Fruit fly (Drosophila melanogaster) whole organism, adult: ENCODE measurements around the gene CG31861.

Source experiments
- CG11617 ChIP-seq: fragments of 200-800 bp; sonication (Bioruptor generic); optimal IDR thresholded peaks from 2 replicates; lab custom pipeline; 2017; ENCODE audit warnings: mild to moderate bottlenecking, missing biosample characterization, missing genetic modification reagents, missing genetic modification characterization
- CG14711 ChIP-seq: fragments of 200-800 bp; sonication (Bioruptor generic); optimal IDR thresholded peaks from 2 replicates; lab custom pipeline; 2018; ENCODE audit warnings: missing biosample characterization, mild to moderate bottlenecking, missing genetic modification characterization, moderate library complexity
- CG1620 ChIP-seq: fragments of 200-800 bp; sonication (Bioruptor generic); optimal IDR thresholded peaks from 2 replicates; lab custom pipeline; 2016; ENCODE audit warnings: missing biosample characterization, missing genetic modification characterization
- CG33017 ChIP-seq: fragments of 200-800 bp; sonication (Bioruptor generic); optimal IDR thresholded peaks from 2 replicates; lab custom pipeline; 2018; ENCODE audit warnings: missing biosample characterization, mild to moderate bottlenecking, missing genetic modification characterization, moderate library complexity
- CG5204 ChIP-seq: fragments of 200-800 bp; sonication (Bioruptor generic); optimal IDR thresholded peaks from 2 replicates; lab custom pipeline; 2016; ENCODE audit warnings: missing biosample characterization, missing genetic modification characterization
- CG7045 ChIP-seq: fragments of 200-800 bp; sonication (Bioruptor generic); optimal IDR thresholded peaks from 2 replicates; lab custom pipeline; 2017; ENCODE audit warnings: missing biosample characterization, mild to moderate bottlenecking, missing genetic modification characterization
- CG7101 ChIP-seq: fragments of 200-800 bp; sonication (Bioruptor generic); optimal IDR thresholded peaks from 2 replicates; lab custom pipeline; 2018; ENCODE audit warnings: missing biosample characterization, mild to moderate bottlenecking, missing genetic modification characterization, moderate library complexity
- Clk ChIP-seq: fragments of 200-800 bp; sonication (Bioruptor generic); optimal IDR thresholded peaks from 2 replicates; lab custom pipeline; 2017; ENCODE audit warnings: missing biosample characterization, missing genetic modification characterization
- Crg-1 ChIP-seq: fragments of 200-800 bp; sonication (Bioruptor generic); optimal IDR thresholded peaks from 2 replicates; lab custom pipeline; 2016; ENCODE audit warnings: missing biosample characterization, missing genetic modification characterization
- Hr96 ChIP-seq: fragments of 200-800 bp; sonication (Bioruptor generic); optimal IDR thresholded peaks from 2 replicates; lab custom pipeline; 2016; ENCODE audit warnings: missing biosample characterization, missing genetic modification characterization
- Mnt ChIP-seq: fragments of 200-800 bp; sonication (Bioruptor generic); optimal IDR thresholded peaks from 2 replicates; lab custom pipeline; 2016; ENCODE audit warnings: missing biosample characterization, mild to moderate bottlenecking, missing genetic modification characterization
- bab1 ChIP-seq: fragments of 200-800 bp; sonication (Bioruptor generic); optimal IDR thresholded peaks from 3 replicates; lab custom pipeline; 2019; ENCODE audit warnings: missing biosample characterization, mild to moderate bottlenecking, missing genetic modification characterization, moderate library complexity
- cic ChIP-seq: fragments of 200-800 bp; sonication (Bioruptor generic); optimal IDR thresholded peaks from 2 replicates; lab custom pipeline; 2017; ENCODE audit warnings: missing biosample characterization, mild to moderate bottlenecking, missing genetic modification characterization, moderate library complexity
- cnc ChIP-seq, 2 experiments: fragments of >200 bp; optimal IDR thresholded peaks; 2 replicates each; lab custom pipeline; 2017
- kay ChIP-seq: fragments of 200-800 bp; sonication (Bioruptor generic); peaks from one replicate; lab custom pipeline; 2016; ENCODE audit warnings: missing biosample characterization, missing genetic modification characterization, borderline replicate concordance
- ovo ChIP-seq: fragments of 200-800 bp; sonication (Bioruptor generic); optimal IDR thresholded peaks from 2 replicates; lab custom pipeline; 2016; ENCODE audit warnings: missing biosample characterization, missing genetic modification characterization
- pad ChIP-seq: fragments of 200-800 bp; sonication (Bioruptor generic); optimal IDR thresholded peaks from 3 replicates; lab custom pipeline; 2017; ENCODE audit warnings: missing biosample characterization, missing genetic modification characterization, mild to moderate bottlenecking, moderate library complexity, missing genetic modification reagents
- tj ChIP-seq: fragments of 200-800 bp; sonication (Bioruptor generic); optimal IDR thresholded peaks from 3 replicates; lab custom pipeline; 2017; ENCODE audit warnings: missing biosample characterization, mild to moderate bottlenecking, missing genetic modification characterization, moderate library complexity
- toe ChIP-seq: fragments of 200-800 bp; sonication (Bioruptor generic); optimal IDR thresholded peaks from 2 replicates; lab custom pipeline; 2016; ENCODE audit warnings: missing biosample characterization, missing genetic modification characterization

The CG31861 gene

dm6 chr2L:12161467-12161866 is at the start of gene CG31861:
TSS of gene CG31861 (plus strand) at chr2L:12161767.
- no peak for TF ChIP-seq cnc (optimal IDR thresholded peaks at IDR 0.05; lab: Kevin White, UChicago)
- TF ChIP-seq CG5204 (GFP tag; lab: Kevin White, UChicago), result no peak
- TF ChIP-seq CG7045 (GFP tag; lab: Kevin White, UChicago), result no peak
- no peak for TF ChIP-seq cic
- TF ChIP-seq Hr96 (GFP tag; lab: Kevin White, UChicago), result no peak
- no peak for TF ChIP-seq Clk
- TF ChIP-seq CG14711 (tag; lab: Kevin White, UChicago), result no peak
- TF ChIP-seq bab1 (GFP tag; lab: Kevin White, UChicago), result no peak
- TF ChIP-seq tj (GFP tag; lab: Kevin White, UChicago), result no peak
- no peak for TF ChIP-seq CG1620 (GFP tag; lab: Kevin White, UChicago)
- no peak for TF ChIP-seq kay (GFP tag; lab: Kevin White, UChicago)
- TF ChIP-seq ovo (GFP tag; lab: Kevin White, UChicago), result no peak
- no peak for TF ChIP-seq CG7101 (tag; lab: Kevin White, UChicago)
- no peak for TF ChIP-seq CG33017 (tag; lab: Kevin White, UChicago)

DNA sequence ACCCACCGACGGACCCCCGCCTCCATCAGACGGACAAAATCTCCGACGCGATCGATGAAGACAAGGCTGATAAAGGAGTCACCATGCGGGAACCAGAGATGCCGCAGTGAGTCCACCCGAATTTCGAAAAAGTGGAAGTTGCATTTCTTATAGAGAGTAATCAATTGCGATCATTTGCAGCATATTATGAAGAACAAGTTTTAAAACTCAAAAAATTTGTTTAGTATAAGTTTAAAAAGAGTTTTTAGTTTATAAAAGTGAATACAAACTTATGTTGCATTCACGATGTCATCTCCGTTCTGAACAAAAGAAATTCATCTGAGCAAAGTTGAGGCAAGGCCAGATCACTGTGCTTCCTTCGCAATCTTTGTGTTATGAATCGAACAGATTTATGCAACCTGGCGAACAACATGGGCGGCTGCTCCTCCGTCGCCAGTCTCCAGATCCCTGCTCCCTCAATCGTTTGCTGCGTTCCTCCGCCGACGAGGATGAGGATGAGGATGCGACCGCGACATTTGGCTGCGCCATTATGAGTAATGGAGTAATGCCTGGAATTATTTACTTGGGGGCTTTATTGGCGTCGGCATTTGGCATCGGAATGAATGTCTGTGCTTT is 48.5 kb upstream of the CG31861 start:
- no peak for TF ChIP-seq CG14711 (tag; lab: Kevin White, UChicago)
- TF ChIP-seq CG5204 (GFP tag; lab: Kevin White, UChicago), result no peak
- no peak for TF ChIP-seq tj (GFP tag; lab: Kevin White, UChicago)
- TF ChIP-seq CG7045 (GFP tag; lab: Kevin White, UChicago), result no peak
- TF ChIP-seq cnc (optimal IDR thresholded peaks at IDR 0.05; lab: Kevin White, UChicago), result no peak
- no peak for TF ChIP-seq cic
- no peak for TF ChIP-seq CG7101 (tag; lab: Kevin White, UChicago)
- TF ChIP-seq Hr96 (GFP tag; lab: Kevin White, UChicago), result no peak
- TF ChIP-seq CG11617 (GFP tag; lab: Kevin White, UChicago), result no peak

DNA sequence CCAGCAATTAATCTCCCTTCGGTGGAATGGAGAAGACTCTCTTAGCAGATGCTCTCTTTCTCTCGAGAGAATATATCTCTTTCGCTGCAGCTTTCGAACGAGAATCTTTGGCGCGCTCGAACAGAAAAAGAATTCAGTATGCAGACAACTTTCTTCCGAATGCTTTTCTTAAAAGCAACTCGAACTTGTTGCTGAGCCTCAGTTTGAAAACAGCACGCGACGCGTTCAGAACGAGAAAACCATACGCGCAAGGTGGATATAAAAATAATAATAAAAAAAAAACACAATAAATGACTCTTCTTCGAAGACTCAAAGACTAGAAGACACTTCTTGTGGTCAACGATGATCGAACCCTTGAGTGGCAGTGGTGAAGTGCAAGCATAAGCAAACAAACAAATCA is 47.4 kb upstream of the CG31861 start, which contains the start of gene CG17211:
Gene CG17211 (plus strand): TSS at position 202 of the 400 bp plus-strand sequence.
- TF ChIP-seq CG1620 (GFP tag; lab: Kevin White, UChicago) (no peak), tj (GFP tag; lab: Kevin White, UChicago) (no peak), Clk (no peak), Mnt (no peak)

- no peak for TF ChIP-seq tj (GFP tag; lab: Kevin White, UChicago)
- TF ChIP-seq Clk, result no peak
- TF ChIP-seq Hr96 (GFP tag; lab: Kevin White, UChicago), result no peak
- TF ChIP-seq CG7101 (tag; lab: Kevin White, UChicago), result no peak
- TF ChIP-seq CG11617 (GFP tag; lab: Kevin White, UChicago), result no peak
- TF ChIP-seq bab1 (GFP tag; lab: Kevin White, UChicago), result no peak
- TF ChIP-seq CG33017 (tag; lab: Kevin White, UChicago), result no peak
- no peak for TF ChIP-seq pad (GFP tag; lab: Kevin White, UChicago)
- TF ChIP-seq Mnt, result no peak
Observed at dm6 chr2L:12115809-12116208, 45.8 kb upstream of the CG31861 start.

dm6 chr2L:12120000-12120399 is 41.6 kb upstream of the CG31861 start:
- TF ChIP-seq bab1 (GFP tag; lab: Kevin White, UChicago) (no peak), CG7045 (GFP tag; lab: Kevin White, UChicago) (no peak), CG7101 (tag; lab: Kevin White, UChicago) (no peak), Clk (no peak), Hr96 (GFP tag; lab: Kevin White, UChicago) (no peak), Crg-1 (GFP tag; lab: Kevin White, UChicago) (no peak), CG11617 (GFP tag; lab: Kevin White, UChicago) (no peak), tj (GFP tag; lab: Kevin White, UChicago) (no peak)

- no peak for TF ChIP-seq CG14711 (tag; lab: Kevin White, UChicago)
- no peak for TF ChIP-seq Hr96 (GFP tag; lab: Kevin White, UChicago)
Observed at dm6 chr2L:12133275-12134124, 28.1 kb upstream of the CG31861 start, which contains the start of gene rho-6. TSS of gene rho-6 (minus strand) at chr2L:12133411.

dm6 chr2L:12134125-12134378 is 27.5 kb upstream of the CG31861 start:
- TF ChIP-seq CG1620 (GFP tag; lab: Kevin White, UChicago) (no peak), Mnt (no peak), toe (GFP tag; lab: Kevin White, UChicago) (no peak), cic (no peak), CG14711 (tag; lab: Kevin White, UChicago) (no peak), kay (GFP tag; lab: Kevin White, UChicago) (no peak), cnc (optimal IDR thresholded peaks at IDR 0.05; lab: Kevin White, UChicago) (no peak), bab1 (GFP tag; lab: Kevin White, UChicago) (no peak), tj (GFP tag; lab: Kevin White, UChicago) (no peak), CG33017 (tag; lab: Kevin White, UChicago) (no peak), Crg-1 (GFP tag; lab: Kevin White, UChicago) (no peak), CG7045 (GFP tag; lab: Kevin White, UChicago) (no peak), ovo (GFP tag; lab: Kevin White, UChicago) (no peak), Hr96 (GFP tag; lab: Kevin White, UChicago) (no peak), Clk (no peak), CG11617 (GFP tag; lab: Kevin White, UChicago) (no peak), CG7101 (tag; lab: Kevin White, UChicago) (no peak)
